Fruit fly (Drosophila melanogaster) whole organism, adult: ENCODE results near the gene CG45075.

Experiments used
- CG11617 ChIP-seq: fragments of 200-800 bp; sonication (Bioruptor generic); optimal IDR thresholded peaks from 2 replicates; lab custom pipeline; 2017; ENCODE audit warnings: mild to moderate bottlenecking, missing biosample characterization, missing genetic modification reagents, missing genetic modification characterization
- CG12768 ChIP-seq: fragments of 200-800 bp; sonication (Bioruptor generic); optimal IDR thresholded peaks from 2 replicates; lab custom pipeline; 2017; ENCODE audit warnings: missing biosample characterization, missing genetic modification characterization, mild to moderate bottlenecking, moderate library complexity, missing genetic modification reagents
- CG14711 ChIP-seq: fragments of 200-800 bp; sonication (Bioruptor generic); optimal IDR thresholded peaks from 2 replicates; lab custom pipeline; 2018; ENCODE audit warnings: missing biosample characterization, mild to moderate bottlenecking, missing genetic modification characterization, moderate library complexity
- CG1620 ChIP-seq: fragments of 200-800 bp; sonication (Bioruptor generic); optimal IDR thresholded peaks from 2 replicates; lab custom pipeline; 2016; ENCODE audit warnings: missing biosample characterization, missing genetic modification characterization
- CG33017 ChIP-seq: fragments of 200-800 bp; sonication (Bioruptor generic); optimal IDR thresholded peaks from 2 replicates; lab custom pipeline; 2018; ENCODE audit warnings: missing biosample characterization, mild to moderate bottlenecking, missing genetic modification characterization, moderate library complexity
- CG5204 ChIP-seq: fragments of 200-800 bp; sonication (Bioruptor generic); optimal IDR thresholded peaks from 2 replicates; lab custom pipeline; 2016; ENCODE audit warnings: missing biosample characterization, missing genetic modification characterization
- CG7045 ChIP-seq: fragments of 200-800 bp; sonication (Bioruptor generic); optimal IDR thresholded peaks from 2 replicates; lab custom pipeline; 2017; ENCODE audit warnings: missing biosample characterization, mild to moderate bottlenecking, missing genetic modification characterization
- CG7101 ChIP-seq: fragments of 200-800 bp; sonication (Bioruptor generic); optimal IDR thresholded peaks from 2 replicates; lab custom pipeline; 2018; ENCODE audit warnings: missing biosample characterization, mild to moderate bottlenecking, missing genetic modification characterization, moderate library complexity
- Clk ChIP-seq: fragments of 200-800 bp; sonication (Bioruptor generic); optimal IDR thresholded peaks from 2 replicates; lab custom pipeline; 2017; ENCODE audit warnings: missing biosample characterization, missing genetic modification characterization
- Crg-1 ChIP-seq: fragments of 200-800 bp; sonication (Bioruptor generic); optimal IDR thresholded peaks from 2 replicates; lab custom pipeline; 2016; ENCODE audit warnings: missing biosample characterization, missing genetic modification characterization
- Hr96 ChIP-seq: fragments of 200-800 bp; sonication (Bioruptor generic); optimal IDR thresholded peaks from 2 replicates; lab custom pipeline; 2016; ENCODE audit warnings: missing biosample characterization, missing genetic modification characterization
- Mnt ChIP-seq: fragments of 200-800 bp; sonication (Bioruptor generic); optimal IDR thresholded peaks from 2 replicates; lab custom pipeline; 2016; ENCODE audit warnings: missing biosample characterization, mild to moderate bottlenecking, missing genetic modification characterization
- bab1 ChIP-seq: fragments of 200-800 bp; sonication (Bioruptor generic); optimal IDR thresholded peaks from 3 replicates; lab custom pipeline; 2019; ENCODE audit warnings: missing biosample characterization, mild to moderate bottlenecking, missing genetic modification characterization, moderate library complexity
- cic ChIP-seq: fragments of 200-800 bp; sonication (Bioruptor generic); optimal IDR thresholded peaks from 2 replicates; lab custom pipeline; 2017; ENCODE audit warnings: missing biosample characterization, mild to moderate bottlenecking, missing genetic modification characterization, moderate library complexity
- cnc ChIP-seq, 2 experiments: fragments of >200 bp; optimal IDR thresholded peaks; 2 replicates each; lab custom pipeline; 2017
- kay ChIP-seq: fragments of 200-800 bp; sonication (Bioruptor generic); peaks from one replicate; lab custom pipeline; 2016; ENCODE audit warnings: missing biosample characterization, missing genetic modification characterization, borderline replicate concordance
- ovo ChIP-seq: fragments of 200-800 bp; sonication (Bioruptor generic); optimal IDR thresholded peaks from 2 replicates; lab custom pipeline; 2016; ENCODE audit warnings: missing biosample characterization, missing genetic modification characterization
- pad ChIP-seq: fragments of 200-800 bp; sonication (Bioruptor generic); optimal IDR thresholded peaks from 3 replicates; lab custom pipeline; 2017; ENCODE audit warnings: missing biosample characterization, missing genetic modification characterization, mild to moderate bottlenecking, moderate library complexity, missing genetic modification reagents
- tj ChIP-seq: fragments of 200-800 bp; sonication (Bioruptor generic); optimal IDR thresholded peaks from 3 replicates; lab custom pipeline; 2017; ENCODE audit warnings: missing biosample characterization, mild to moderate bottlenecking, missing genetic modification characterization, moderate library complexity
- toe ChIP-seq: fragments of 200-800 bp; sonication (Bioruptor generic); optimal IDR thresholded peaks from 2 replicates; lab custom pipeline; 2016; ENCODE audit warnings: missing biosample characterization, missing genetic modification characterization

Gene CG45075

dm6 chr2L:6080329-6080728 lies 10.9 kb upstream of the CG45075 start:
- peak; percentile 21 for TF ChIP-seq tj (GFP tag; lab: Kevin White, UChicago)
- TF ChIP-seq Clk (GFP tag; lab: Kevin White, UChicago) = peak; percentile 74
- peak; percentile 74 for TF ChIP-seq CG7045 (GFP tag; lab: Kevin White, UChicago)
- peak; percentile 63 for TF ChIP-seq Hr96 (GFP tag; lab: Kevin White, UChicago)
- no peak for TF ChIP-seq bab1 (GFP tag; lab: Kevin White, UChicago)
- TF ChIP-seq kay (GFP tag; lab: Kevin White, UChicago) = peak; percentile 85
- peak; percentile 62 for TF ChIP-seq CG7101
- peak; percentile 8 for TF ChIP-seq CG14711 (tag; lab: Kevin White, UChicago)
- peak; percentile 70 for TF ChIP-seq toe (GFP tag; lab: Kevin White, UChicago)
- TF ChIP-seq CG12768 (GFP tag; lab: Kevin White, UChicago) = peak; percentile 87
- peak; percentile 46 for TF ChIP-seq pad (GFP tag; lab: Kevin White, UChicago)
- TF ChIP-seq CG5204 (GFP tag; lab: Kevin White, UChicago) = peak; percentile 8
- peak; percentile 69 for TF ChIP-seq ovo (GFP tag; lab: Kevin White, UChicago)
- TF ChIP-seq cnc (optimal IDR thresholded peaks at IDR 0.05; lab: Kevin White, UChicago) = no peak
- TF ChIP-seq Crg-1 (GFP tag; lab: Kevin White, UChicago) = peak; percentile 52
- TF ChIP-seq Mnt (GFP tag; lab: Kevin White, UChicago) = peak; percentile 67
- TF ChIP-seq CG1620 (GFP tag; lab: Kevin White, UChicago) = peak; percentile 56
- peak; percentile 22 for TF ChIP-seq CG11617 (GFP tag; lab: Kevin White, UChicago)
- peak; percentile 97 for TF ChIP-seq cic (GFP tag; lab: Kevin White, UChicago)
- peak; percentile 39 for TF ChIP-seq CG33017

- TF ChIP-seq Crg-1 (GFP tag; lab: Kevin White, UChicago) (no peak), tj (GFP tag; lab: Kevin White, UChicago) (peak; percentile 70), ovo (GFP tag; lab: Kevin White, UChicago) (no peak), Clk (GFP tag; lab: Kevin White, UChicago) (peak; percentile 22), bab1 (GFP tag; lab: Kevin White, UChicago) (no peak), pad (GFP tag; lab: Kevin White, UChicago) (peak; percentile 37), CG12768 (GFP tag; lab: Kevin White, UChicago) (peak; percentile 67), Mnt (GFP tag; lab: Kevin White, UChicago) (peak; percentile 54), CG14711 (tag; lab: Kevin White, UChicago) (no peak), CG33017 (no peak), toe (GFP tag; lab: Kevin White, UChicago) (peak; percentile 29), CG11617 (GFP tag; lab: Kevin White, UChicago) (peak; percentile 11), cic (GFP tag; lab: Kevin White, UChicago) (peak; percentile 89), CG7101 (peak; percentile 42), cnc (optimal IDR thresholded peaks at IDR 0.05; lab: Kevin White, UChicago) (no peak), Hr96 (GFP tag; lab: Kevin White, UChicago) (peak; percentile 34), CG1620 (GFP tag; lab: Kevin White, UChicago) (peak; percentile 17), CG5204 (GFP tag; lab: Kevin White, UChicago) (no peak), CG7045 (GFP tag; lab: Kevin White, UChicago) (no peak), kay (GFP tag; lab: Kevin White, UChicago) (peak; percentile 81)
Observed at dm6 chr2L:6081134-6081832, 9.9 kb upstream of the CG45075 start.

- TF ChIP-seq Clk (GFP tag; lab: Kevin White, UChicago) = no peak
- peak; percentile 78 for TF ChIP-seq tj (GFP tag; lab: Kevin White, UChicago)
- TF ChIP-seq Crg-1 (GFP tag; lab: Kevin White, UChicago) = no peak
- TF ChIP-seq CG33017 = peak; percentile 50
- peak; percentile 21 for TF ChIP-seq CG14711 (tag; lab: Kevin White, UChicago)
- no peak for TF ChIP-seq Hr96 (GFP tag; lab: Kevin White, UChicago)
- TF ChIP-seq CG12768 (GFP tag; lab: Kevin White, UChicago) = peak; percentile 67
- peak; percentile 5 for TF ChIP-seq CG7101
- TF ChIP-seq kay (GFP tag; lab: Kevin White, UChicago) = no peak
- TF ChIP-seq CG11617 (GFP tag; lab: Kevin White, UChicago) = no peak
- TF ChIP-seq Mnt (GFP tag; lab: Kevin White, UChicago) = peak; percentile 6
- no peak for TF ChIP-seq CG7045 (GFP tag; lab: Kevin White, UChicago)
- peak; percentile 64 to 95 for TF ChIP-seq cnc (optimal IDR thresholded peaks at IDR 0.05; lab: Kevin White, UChicago)
- TF ChIP-seq bab1 (GFP tag; lab: Kevin White, UChicago) = no peak
- peak; percentile 90 for TF ChIP-seq cic (GFP tag; lab: Kevin White, UChicago)
- no peak for TF ChIP-seq toe (GFP tag; lab: Kevin White, UChicago)
- TF ChIP-seq CG1620 (GFP tag; lab: Kevin White, UChicago) = no peak
- TF ChIP-seq ovo (GFP tag; lab: Kevin White, UChicago) = no peak
- no peak for TF ChIP-seq pad (GFP tag; lab: Kevin White, UChicago)
- no peak for TF ChIP-seq CG5204 (GFP tag; lab: Kevin White, UChicago)
Observed at dm6 chr2L:6082157-6082645, 9.0 kb upstream of the CG45075 start, which contains the start of gene Kr-h1. Kr-h1 (plus strand) TSS chr2L:6082603.

- TF ChIP-seq cnc (optimal IDR thresholded peaks at IDR 0.05; lab: Kevin White, UChicago) (peak in 1 of 2 experiments; percentile 2), CG11617 (GFP tag; lab: Kevin White, UChicago) (peak; percentile 4), pad (GFP tag; lab: Kevin White, UChicago) (no peak), cic (GFP tag; lab: Kevin White, UChicago) (peak; percentile 96), CG7045 (GFP tag; lab: Kevin White, UChicago) (peak; percentile 8), CG7101 (peak; percentile 18), Hr96 (GFP tag; lab: Kevin White, UChicago) (peak; percentile 44), CG14711 (tag; lab: Kevin White, UChicago) (no peak), CG5204 (GFP tag; lab: Kevin White, UChicago) (no peak), CG33017 (peak; percentile 74), bab1 (GFP tag; lab: Kevin White, UChicago) (no peak), tj (GFP tag; lab: Kevin White, UChicago) (peak; percentile 65), Crg-1 (GFP tag; lab: Kevin White, UChicago) (no peak), CG12768 (GFP tag; lab: Kevin White, UChicago) (peak; percentile 90), Mnt (GFP tag; lab: Kevin White, UChicago) (peak; percentile 69), CG1620 (GFP tag; lab: Kevin White, UChicago) (no peak), kay (GFP tag; lab: Kevin White, UChicago) (peak; percentile 99), ovo (GFP tag; lab: Kevin White, UChicago) (peak; percentile 97)
Observed at dm6 chr2L:6082936-6083627, 8.1 kb upstream of the CG45075 start.
